Fruit fly (Drosophila melanogaster) whole organism, prepupa: Measurements from ENCODE around the gene kis.

ENCODE experiments used
- CG11762 ChIP-seq: fragments of 200-800 bp; sonication (Bioruptor generic); optimal IDR thresholded peaks from 3 replicates; lab custom pipeline; 2016; ENCODE audit warnings: missing biosample characterization, missing genetic modification characterization; ENCODE audit not compliant: insufficient read depth
- CG16779 ChIP-seq: fragments of 200-800 bp; sonication (Bioruptor generic); optimal IDR thresholded peaks from 3 replicates; lab custom pipeline; 2017; ENCODE audit warnings: missing biosample characterization, mild to moderate bottlenecking, missing genetic modification characterization
- Ets96B ChIP-seq: fragments of 200-800 bp; optimal IDR thresholded peaks from 2 replicates; lab custom pipeline; 2019; ENCODE audit warnings: missing biosample characterization, mild to moderate bottlenecking, missing genetic modification characterization, moderate library complexity
- esn ChIP-seq: fragments of 200-800 bp; sonication (Bioruptor generic); optimal IDR thresholded peaks from 2 replicates; lab custom pipeline; 2016; ENCODE audit warnings: missing biosample characterization, mild to moderate bottlenecking, missing genetic modification characterization, moderate library complexity
- lz ChIP-seq: fragments of 200-800 bp; sonication (Bioruptor generic); optimal IDR thresholded peaks from 3 replicates; lab custom pipeline; 2016; ENCODE audit warnings: missing biosample characterization, missing genetic modification characterization

dm6 chr2L:162208-162607 lies 88.4 kb downstream of the kis start:
- no peak for TF ChIP-seq CG11762
- TF ChIP-seq lz (GFP tag; lab: Kevin White, UChicago) = no peak
- TF ChIP-seq CG16779 (tag; lab: Kevin White, UChicago) = no peak
- TF ChIP-seq esn (GFP tag; lab: Kevin White, UChicago) = no peak
- no peak for TF ChIP-seq Ets96B (tag; lab: Kevin White, UChicago)
